Worm (Caenorhabditis elegans): Measurements from ENCODE around the gene R07G3.8.

The R07G3.8 gene

DNA sequence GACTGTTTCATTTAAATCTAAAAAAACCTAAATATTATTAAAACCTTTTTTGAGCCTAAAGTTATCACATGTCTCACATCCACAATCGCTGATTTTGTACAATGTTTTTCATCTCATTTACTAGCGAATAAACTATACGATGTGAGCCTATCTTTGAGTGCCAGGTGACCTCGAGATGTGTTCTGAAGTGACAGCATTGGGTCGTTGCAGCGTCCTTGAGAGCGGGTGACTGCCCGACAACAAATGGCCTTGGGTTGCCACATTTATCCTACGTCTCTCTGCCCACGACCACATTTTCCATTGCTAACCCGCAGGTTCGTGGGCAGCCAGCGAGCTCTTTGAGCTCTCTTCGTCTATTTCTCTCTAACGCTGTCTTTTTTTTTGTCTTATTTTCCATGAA is 46.7 kb upstream of the R07G3.8 start, which contains the start of gene lir-2:
Gene lir-2 (plus strand): TSS at position 301 of the 400 bp plus-strand sequence.
- TF ChIP-seq nhr-25 (tag; optimal IDR thresholded peaks at IDR 0.05) = peak; percentile 3
- TF ChIP-seq nhr-6 (tag; optimal IDR thresholded peaks at IDR 0.05) = no peak

DNA sequence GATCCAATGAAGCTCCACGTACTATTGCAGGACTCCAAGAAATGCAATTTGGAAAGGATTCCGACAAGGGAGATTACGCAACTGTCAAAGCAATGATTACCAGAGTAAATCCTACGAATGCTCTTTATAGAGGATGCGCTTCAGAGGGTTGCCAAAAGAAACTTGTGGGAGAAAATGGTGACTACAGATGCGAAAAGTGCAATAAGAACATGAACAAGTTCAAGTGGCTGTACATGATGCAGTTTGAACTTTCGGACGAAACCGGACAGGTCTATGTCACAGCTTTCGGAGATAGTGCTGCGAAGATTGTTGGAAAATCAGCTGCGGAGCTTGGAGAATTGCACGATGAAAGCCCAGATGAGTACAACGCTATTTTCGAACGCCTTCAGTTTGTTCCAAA is 46.0 kb upstream of the R07G3.8 start:
- no peak for TF ChIP-seq unc-55 (GFP tag; optimal IDR thresholded peaks at IDR 0.05)
- TF ChIP-seq elt-3 (tag; optimal IDR thresholded peaks at IDR 0.05) = no peak
- TF ChIP-seq ceh-16 (tag; optimal IDR thresholded peaks at IDR 0.05) = no peak
- TF ChIP-seq Y55F3AM.14 (GFP tag; optimal IDR thresholded peaks at IDR 0.05) = no peak
- no peak for TF ChIP-seq mdl-1 (tag; optimal IDR thresholded peaks at IDR 0.05)
- no peak for TF ChIP-seq mab-5 (tag; optimal IDR thresholded peaks at IDR 0.05)
- TF ChIP-seq blmp-1 (tag; optimal IDR thresholded peaks at IDR 0.05; ENCODE audit: insufficient read depth) = no peak
- no peak for TF ChIP-seq sma-3 (GFP tag; optimal IDR thresholded peaks at IDR 0.05)
- TF ChIP-seq nhr-6 (tag; optimal IDR thresholded peaks at IDR 0.05) = no peak
- no peak for TF ChIP-seq nhr-237 (tag; optimal IDR thresholded peaks at IDR 0.05)
- no peak for TF ChIP-seq lin-39 (tag; optimal IDR thresholded peaks at IDR 0.05)
- no peak for TF ChIP-seq fos-1 (tag; optimal IDR thresholded peaks at IDR 0.05)
- TF ChIP-seq nhr-21 (tag; optimal IDR thresholded peaks at IDR 0.05) = no peak
- TF ChIP-seq nhr-25 (tag; optimal IDR thresholded peaks at IDR 0.05) = no peak
- no peak for TF ChIP-seq sma-9 (GFP tag; optimal IDR thresholded peaks at IDR 0.05)
- no peak for TF ChIP-seq sma-9 (tag; optimal IDR thresholded peaks at IDR 0.05)
- TF ChIP-seq skn-1 (tag; optimal IDR thresholded peaks at IDR 0.05) = no peak
- TF ChIP-seq R02D3.7 (tag; optimal IDR thresholded peaks at IDR 0.05) = no peak
- no peak for TF ChIP-seq lin-13 (GFP tag; optimal IDR thresholded peaks at IDR 0.05)
- no peak for TF ChIP-seq sem-4 (tag; optimal IDR thresholded peaks at IDR 0.05)
- TF ChIP-seq ztf-1 (GFP tag; conservative IDR thresholded peaks at IDR 0.05) = no peak

DNA sequence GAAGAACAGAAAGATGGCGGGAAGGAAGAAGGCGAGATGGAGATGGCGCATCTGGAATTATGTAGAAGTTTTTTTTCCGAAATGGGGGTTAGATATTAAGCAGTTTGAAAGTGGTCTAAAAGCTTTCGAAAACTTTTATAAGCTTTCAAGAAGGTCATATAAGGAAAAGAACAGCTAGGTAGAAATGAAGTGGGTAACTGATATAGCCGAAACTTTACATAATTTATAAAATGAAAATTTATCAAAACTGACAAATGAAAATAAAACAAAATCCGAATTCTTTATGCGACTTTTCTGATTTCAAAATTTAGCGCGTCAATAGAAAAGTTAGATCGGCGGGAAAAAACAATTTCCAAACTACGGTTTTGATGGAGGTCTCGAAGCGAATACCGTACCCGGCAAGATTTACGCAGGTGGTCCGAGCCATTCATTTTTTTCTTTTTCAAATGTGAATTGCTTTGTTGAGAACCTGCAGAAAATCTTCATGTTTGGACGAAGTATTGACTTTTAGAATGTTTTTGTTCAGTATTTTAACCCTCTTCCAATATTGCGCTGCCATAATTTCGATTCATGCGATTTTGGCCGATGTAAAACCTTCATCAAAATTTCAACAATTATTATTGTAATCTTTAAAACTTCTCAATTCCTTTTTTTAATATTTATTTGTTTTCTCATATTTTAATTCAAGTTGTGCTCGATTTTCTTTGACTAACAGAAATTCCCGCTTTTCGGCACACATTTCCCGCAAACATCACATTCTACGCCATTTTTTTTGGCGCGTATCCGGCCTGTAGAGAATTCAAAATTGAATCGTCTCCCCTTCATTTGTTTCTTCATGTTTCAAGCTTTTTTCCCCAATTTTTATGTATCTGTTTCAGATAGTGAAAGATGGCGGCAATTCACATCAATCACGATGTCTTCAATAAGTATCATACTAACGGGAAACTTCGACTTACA is 43.7 kb upstream of the R07G3.8 start, which contains the start of the genes F18A1.7 and rpa-1:
Gene F18A1.7 (minus strand): TSS at position 51 of the 957 bp plus-strand sequence.
Gene rpa-1 (plus strand): TSS at position 879 of the 957 bp plus-strand sequence.
- TF ChIP-seq C34F6.9 (tag; optimal IDR thresholded peaks at IDR 0.05) = peak; percentile 55
- peak in 1 of 2 experiments; percentile 37 for TF ChIP-seq lsy-2 (tag; optimal IDR thresholded peaks at IDR 0.05)
- peak; percentile 9 for TF ChIP-seq fos-1 (tag; optimal IDR thresholded peaks at IDR 0.05)
- TF ChIP-seq Y55F3AM.14 (GFP tag; optimal IDR thresholded peaks at IDR 0.05) = no peak
- no peak for TF ChIP-seq mab-5 (tag; optimal IDR thresholded peaks at IDR 0.05)
- peak; percentile 24 for TF ChIP-seq unc-55 (GFP tag; optimal IDR thresholded peaks at IDR 0.05)
- TF ChIP-seq nhr-129 (tag; optimal IDR thresholded peaks at IDR 0.05) = peak; percentile 36

DNA sequence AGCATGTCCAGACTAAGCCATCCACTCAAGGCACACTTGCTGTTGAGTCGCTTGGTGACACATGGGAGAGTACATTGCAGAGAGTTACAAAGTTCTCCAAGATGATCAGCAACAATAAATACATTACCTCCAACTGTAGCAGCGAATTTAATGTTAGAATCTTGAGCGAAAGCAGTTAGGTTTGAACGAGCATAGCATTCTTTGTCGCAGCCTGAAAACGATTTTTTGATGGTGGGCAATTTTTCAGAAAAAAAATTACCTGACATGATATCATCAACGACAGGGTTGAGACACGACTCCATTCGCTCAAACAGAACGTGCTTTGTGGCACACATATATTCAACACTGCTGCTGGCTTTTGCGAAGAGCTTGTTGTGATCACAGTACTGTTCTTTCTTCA is 42.7 kb upstream of the R07G3.8 start:
- TF ChIP-seq lsy-2 (tag; optimal IDR thresholded peaks at IDR 0.05) (no peak), sma-3 (GFP tag; optimal IDR thresholded peaks at IDR 0.05) (no peak), mab-5 (tag; optimal IDR thresholded peaks at IDR 0.05) (no peak), R02D3.7 (tag; optimal IDR thresholded peaks at IDR 0.05) (no peak), nhr-10 (tag; optimal IDR thresholded peaks at IDR 0.05) (no peak), C34F6.9 (tag; optimal IDR thresholded peaks at IDR 0.05) (no peak), Y55F3AM.14 (GFP tag; optimal IDR thresholded peaks at IDR 0.05) (no peak), nhr-77 (tag; optimal IDR thresholded peaks at IDR 0.05) (no peak), elt-3 (tag; optimal IDR thresholded peaks at IDR 0.05) (no peak), nhr-11 (tag; optimal IDR thresholded peaks at IDR 0.05) (no peak)

DNA sequence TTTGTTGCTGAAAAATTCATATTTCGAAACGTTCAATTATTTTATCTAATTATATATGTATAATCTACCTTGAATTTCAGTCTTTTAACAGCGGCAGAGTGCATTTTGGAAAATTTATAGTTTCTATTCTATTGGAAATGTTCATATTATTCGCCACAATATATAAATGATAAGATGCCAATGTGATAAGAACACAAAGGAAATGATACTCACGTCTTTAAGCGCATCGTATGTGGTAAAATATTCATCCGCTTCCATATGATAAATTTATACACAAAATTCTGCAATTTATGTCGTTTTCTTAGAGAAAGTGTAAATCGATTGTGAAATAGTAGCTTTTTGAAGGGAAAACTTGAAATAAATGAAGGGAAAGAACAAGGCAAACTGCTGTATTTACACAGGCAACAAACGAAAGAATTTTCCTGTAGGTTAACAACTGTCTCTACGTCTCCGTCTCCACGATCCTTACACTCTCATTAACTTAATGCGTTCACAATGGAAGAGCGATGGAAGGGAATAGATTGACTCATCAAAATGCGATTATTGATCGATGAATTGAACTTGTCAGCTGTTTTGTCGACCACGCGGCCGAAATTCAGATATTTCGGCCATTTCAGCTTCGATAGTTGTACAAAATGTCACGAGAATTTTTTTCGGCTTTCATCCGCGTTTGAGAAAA is 41.8 kb upstream of the R07G3.8 start, which contains the start of gene alfa-1:
Gene alfa-1 (minus strand): TSS at position 515 of the 679 bp plus-strand sequence.
- TF ChIP-seq sma-9 (GFP tag; optimal IDR thresholded peaks at IDR 0.05) = peak; percentile 10
- TF ChIP-seq sma-9 (tag; optimal IDR thresholded peaks at IDR 0.05) = no peak
- peak; percentile 49 for TF ChIP-seq C34F6.9 (tag; optimal IDR thresholded peaks at IDR 0.05)
- TF ChIP-seq fos-1 (tag; optimal IDR thresholded peaks at IDR 0.05) = peak; percentile 57
- TF ChIP-seq nhr-11 (tag; optimal IDR thresholded peaks at IDR 0.05) = no peak
- TF ChIP-seq nhr-10 (tag; optimal IDR thresholded peaks at IDR 0.05) = no peak
- peak; percentile 32 for TF ChIP-seq F13H6.1 (tag; optimal IDR thresholded peaks at IDR 0.05)
- TF ChIP-seq ztf-1 (GFP tag; conservative IDR thresholded peaks at IDR 0.05) = no peak
- TF ChIP-seq nhr-129 (tag; optimal IDR thresholded peaks at IDR 0.05) = peak; percentile 26
